Fruit fly (Drosophila melanogaster): ENCODE measurements around the gene fuss.

- TF ChIP-seq OdsH (GFP tag; optimal IDR thresholded peaks at IDR 0.05) (no peak), CG8119 (GFP tag; IDR thresholded peaks at IDR 0.05) (no peak), CG16779 (tag; optimal IDR thresholded peaks at IDR 0.05) (no peak), CG6792 (GFP tag; optimal IDR thresholded peaks at IDR 0.05) (no peak), eg (GFP tag; IDR thresholded peaks at IDR 0.05) (no peak), net (GFP tag; optimal IDR thresholded peaks at IDR 0.05) (no peak)
Observed at dm6 chr4:1008444-1008843, 30.2 kb upstream of the fuss start.
